Fruit fly (Drosophila melanogaster): ENCODE results near the gene PTPMT1.

PTPMT1 gene

dm6 chr3R:23713901-23714300, 44.2 kb upstream of the PTPMT1 start (continued):
- TF ChIP-seq Lhr (GFP tag; optimal IDR thresholded peaks at IDR 0.05) (peak; percentile 5), CG33213 (GFP tag; optimal IDR thresholded peaks at IDR 0.05) (peak; percentile 30), HLH54F (GFP tag; optimal IDR thresholded peaks at IDR 0.05) (peak; percentile 9), tx (GFP tag; optimal IDR thresholded peaks at IDR 0.05) (no peak), nerfin-1 (tag; optimal IDR thresholded peaks at IDR 0.05) (peak; percentile 47), caup (GFP tag; optimal IDR thresholded peaks at IDR 0.05; ENCODE audit: severe bottlenecking) (no peak), lov (optimal IDR thresholded peaks at IDR 0.05) (no peak), lov (GFP tag; IDR thresholded peaks at IDR 0.05) (peak; percentile 69; the same call in 1 of the 3 replicates), CG11723 (GFP tag; optimal IDR thresholded peaks at IDR 0.05) (no peak), Mad (GFP tag; optimal IDR thresholded peaks at IDR 0.05) (peak; percentile 62), sc (optimal IDR thresholded peaks at IDR 0.05) (no peak), sc (GFP tag; optimal IDR thresholded peaks at IDR 0.05) (peak; percentile 56), CG12942 (GFP tag; optimal IDR thresholded peaks at IDR 0.05) (peak; percentile 40), CG7987 (GFP tag; optimal IDR thresholded peaks at IDR 0.05) (no peak), h (optimal IDR thresholded peaks at IDR 0.05) (no peak), CG15601 (tag; optimal IDR thresholded peaks at IDR 0.05) (peak; percentile 48), CG1233 (GFP tag; optimal IDR thresholded peaks at IDR 0.05) (peak; percentile 56), fd3F (GFP tag; optimal IDR thresholded peaks at IDR 0.05) (peak; percentile 40), yki (optimal IDR thresholded peaks at IDR 0.05) (no peak), row (GFP tag; IDR thresholded peaks at IDR 0.05) (peak; percentile 84), Dref (GFP tag; IDR thresholded peaks at IDR 0.05) (no peak), CG1792 (GFP tag; optimal IDR thresholded peaks at IDR 0.05) (peak; percentile 47), CG10543 (GFP tag; optimal IDR thresholded peaks at IDR 0.05) (no peak), tll (GFP tag; optimal IDR thresholded peaks at IDR 0.05) (no peak), shn (GFP tag; optimal IDR thresholded peaks at IDR 0.05) (no peak), Nf-YA (GFP tag; IDR thresholded peaks at IDR 0.05) (peak; percentile 36; the same call in 1 of the 2 replicates), nerfin-2 (GFP tag; IDR thresholded peaks at IDR 0.05; ENCODE audit: partially characterized antibody) (no peak), CG18476 (GFP tag; optimal IDR thresholded peaks at IDR 0.05) (peak; percentile 34), Hey (tag; optimal IDR thresholded peaks at IDR 0.05) (no peak), CG1529 (GFP tag; optimal IDR thresholded peaks at IDR 0.05) (peak; percentile 51), cwo (GFP tag; optimal IDR thresholded peaks at IDR 0.05) (no peak), CG16813 (GFP tag; IDR thresholded peaks at IDR 0.05; ENCODE audit: partially characterized antibody) (no peak), ci (GFP tag; IDR thresholded peaks at IDR 0.05) (peak; percentile 86), Dp (GFP tag; optimal IDR thresholded peaks at IDR 0.05) (no peak), pzg (GFP tag; optimal IDR thresholded peaks at IDR 0.05) (no peak), Hr3 (GFP tag; optimal IDR thresholded peaks at IDR 0.05) (peak; percentile 66), CG10462 (GFP tag; optimal IDR thresholded peaks at IDR 0.05) (peak; percentile 50), otp (GFP tag; IDR thresholded peaks at IDR 0.05) (peak; percentile 70; the same call in 2 of the 3 replicates), nmo (GFP tag; optimal IDR thresholded peaks at IDR 0.05) (peak; percentile 78), Optix (GFP tag; IDR thresholded peaks at IDR 0.05) (peak; percentile 29; the same call in 1 of the 3 replicates), crp (GFP tag; optimal IDR thresholded peaks at IDR 0.05) (no peak), bsh (GFP tag; optimal IDR thresholded peaks at IDR 0.05) (peak in 1 of 2 experiments; percentile 82), CG17612 (GFP tag; IDR thresholded peaks at IDR 0.05) (no peak), CG10959 (GFP tag; IDR thresholded peaks at IDR 0.05) (peak; percentile 13; the same call in 1 of the 2 replicates), slp2 (GFP tag; optimal IDR thresholded peaks at IDR 0.05) (peak; percentile 44), Mrtf (GFP tag; IDR thresholded peaks at IDR 0.05) (peak; percentile 56; the same call in 1 of the 3 replicates), Ptx1 (GFP tag; IDR thresholded peaks at IDR 0.05) (peak; percentile 65), vnd (GFP tag; IDR thresholded peaks at IDR 0.05; ENCODE audit: partially characterized antibody) (no peak), wor (GFP tag; IDR thresholded peaks at IDR 0.05) (peak; percentile 46; the same call in 1 of the 2 replicates), CG13894 (tag; optimal IDR thresholded peaks at IDR 0.05) (no peak), CG3065 (GFP tag; optimal IDR thresholded peaks at IDR 0.05) (peak; percentile 18)
